Worm (Caenorhabditis elegans): ENCODE results near the gene twk-45.

DNA sequence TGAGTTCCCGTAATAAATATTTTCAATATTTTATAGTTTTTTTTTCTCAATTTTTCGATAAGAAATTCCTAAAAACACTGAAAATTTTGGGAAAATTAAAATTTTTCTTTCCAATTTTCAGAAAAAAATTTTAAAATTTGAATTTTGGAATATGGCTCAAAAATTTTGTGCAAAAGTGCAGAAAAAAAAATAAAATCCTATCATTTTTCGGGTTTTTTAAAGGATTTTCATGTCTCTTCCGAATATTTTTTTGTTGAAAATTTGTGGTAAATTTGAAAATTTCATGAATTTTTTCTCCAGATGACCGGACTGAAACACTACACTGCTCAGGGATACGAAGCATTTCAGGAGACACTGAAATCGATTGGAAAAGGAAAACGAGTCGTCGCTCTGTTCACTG lies 32.7 kb upstream of the twk-45 start, which contains the start of gene txdc-17:
- TF ChIP-seq dao-5 (tag; optimal IDR thresholded peaks at IDR 0.05) (no peak), W03F9.2 (tag; optimal IDR thresholded peaks at IDR 0.05) (no peak)

Measured in whole organism, L4/young adult.